Worm (Caenorhabditis elegans) whole organism, mixed stage, embryonic: Measurements from ENCODE around the gene F08F3.4.

Experiments
- nhr-12 ChIP-seq: fragments of 150-350 bp; optimal IDR thresholded peaks from 2 replicates; lab custom pipeline; 2014; ENCODE audit warnings: missing biosample characterization, missing genetic modification characterization
- nhr-237 ChIP-seq: fragments of 150-350 bp; optimal IDR thresholded peaks from 2 replicates; lab custom pipeline; 2014; ENCODE audit warnings: missing biosample characterization, missing genetic modification characterization
- snpc-4 ChIP-seq: fragments of 150-350 bp; optimal IDR thresholded peaks from 2 replicates; lab custom pipeline; 2014; ENCODE audit warnings: missing biosample characterization, missing genetic modification characterization

ce11 chrV:5442366-5442765 lies 31.6 kb downstream of the F08F3.4 start:
- no peak for TF ChIP-seq nhr-12 (tag; lab: Kevin White, UChicago)
- TF ChIP-seq snpc-4 (tag; lab: Kevin White, UChicago): no peak
- TF ChIP-seq nhr-237: no peak
